Fruit fly (Drosophila melanogaster) whole organism, wandering third instar larva: ENCODE results near the gene cry.

Experiments
- Myc ChIP-seq: fragments of >200 bp; optimal IDR thresholded peaks from 2 replicates; lab custom pipeline; 2017
- Vsx2 ChIP-seq: fragments of 200-300, 225-300 bp; sonication (Bioruptor generic); optimal IDR thresholded peaks from 2 replicates; lab custom pipeline; 2018; ENCODE audit warnings: missing biosample characterization, missing genetic modification characterization; ENCODE audit not compliant: partially characterized antibody
- psq ChIP-seq: fragments of 200-800 bp; sonication (Bioruptor generic); optimal IDR thresholded peaks from 3 replicates; lab custom pipeline; 2017; ENCODE audit warnings: missing biosample characterization, mild to moderate bottlenecking, missing genetic modification characterization, moderate library complexity
- tai ChIP-seq: sonication (Bioruptor generic); optimal IDR thresholded peaks from 2 replicates; lab custom pipeline; 2016; ENCODE audit warnings: missing biosample characterization, missing genetic modification characterization

DNA sequence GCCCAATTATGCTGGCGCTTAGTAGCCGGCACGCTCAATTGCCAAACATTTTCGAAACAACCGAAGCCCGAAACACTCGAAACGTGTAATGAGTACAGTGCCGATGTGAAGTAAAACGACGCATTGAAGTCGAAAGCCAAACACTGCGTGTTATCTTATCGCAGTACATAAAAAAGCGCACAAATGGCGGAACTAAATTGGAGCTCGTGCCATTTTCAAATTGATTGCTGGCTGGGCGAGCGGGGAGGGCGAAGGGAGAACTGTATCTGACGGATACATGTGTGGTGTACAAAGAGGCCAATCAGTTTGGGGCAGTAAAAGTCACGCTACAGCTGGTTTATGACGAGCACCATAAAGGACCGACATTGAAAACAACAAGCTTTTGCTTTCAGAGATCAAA, 11.4 kb downstream of the cry start:
- TF ChIP-seq tai = no peak
- no peak for TF ChIP-seq psq (GFP tag; lab: Kevin White, UChicago)
- TF ChIP-seq Myc (lab: Kevin White, UChicago) = no peak
- TF ChIP-seq Vsx2 (GFP tag; lab: Kevin White, UChicago) = no peak
